Fruit fly (Drosophila melanogaster) S2 (cell line): ENCODE results near the gene eEF1alpha2.

Experiments
- CG8478 ChIP-seq: fragments of >200 bp; optimal IDR thresholded peaks from 2 replicates; lab custom pipeline; 2018
- CTCF ChIP-seq, 2 experiments: fragments of >200 bp; optimal IDR thresholded peaks; 2 replicates each; lab custom pipeline; 2018

- TF ChIP-seq CG8478 (lab: Kevin White, UChicago) (no peak), CTCF (optimal IDR thresholded peaks at IDR 0.05; lab: Kevin White, UChicago) (no peak)
These were observed 29.9 kb downstream of the eEF1alpha2 start for dm6 chr3R:31768198-31768597.
